Worm (Caenorhabditis elegans): ENCODE data around the gene C28A5.1.

C28A5.1 gene

ce11 chrIII:4449357-4449756 lies 15.2 kb upstream of the C28A5.1 start (continued):
- 0 out of 2 replicates have a peak, but pooled peaks have one; percentile 36 for TF ChIP-seq ztf-28 (GFP tag; IDR thresholded peaks at IDR 0.05)
- TF ChIP-seq Y53F4B.3 (GFP tag; IDR thresholded peaks at IDR 0.05): 0 out of 2 replicates have a peak, but pooled peaks have one; percentile 12
- peak; percentile 53 for TF ChIP-seq F23B12.7 (tag; optimal IDR thresholded peaks at IDR 0.05; ENCODE audit: insufficient read depth)
- TF ChIP-seq unc-130 (GFP tag; optimal IDR thresholded peaks at IDR 0.05): no peak
- no peak for TF ChIP-seq lin-35 (GFP tag; optimal IDR thresholded peaks at IDR 0.05)
- TF ChIP-seq lin-26 (GFP tag; IDR thresholded peaks at IDR 0.05): peak; percentile 71; the same call in 1 of the 2 replicates
- TF ChIP-seq rpc-1 (optimal IDR thresholded peaks at IDR 0.05): peak; percentile 63
- peak; percentile 81 for TF ChIP-seq rpc-1 (tag; optimal IDR thresholded peaks at IDR 0.05)
- no peak for TF ChIP-seq xnd-1 (tag; optimal IDR thresholded peaks at IDR 0.05)
- no peak for TF ChIP-seq ztf-3 (GFP tag; optimal IDR thresholded peaks at IDR 0.05)
- TF ChIP-seq ceh-79 (tag; optimal IDR thresholded peaks at IDR 0.05): no peak
- peak; percentile 41 for TF ChIP-seq lin-54 (GFP tag; optimal IDR thresholded peaks at IDR 0.05)
- TF ChIP-seq Y79H2A.3 (GFP tag; conservative IDR thresholded peaks at IDR 0.05): no peak
- peak; percentile 57 for TF ChIP-seq mes-4 (tag; optimal IDR thresholded peaks at IDR 0.05)
- peak; percentile 61; the same call in 1 of the 2 replicates for TF ChIP-seq pbrm-1 (GFP tag; IDR thresholded peaks at IDR 0.05)
- TF ChIP-seq ztf-18 (tag; optimal IDR thresholded peaks at IDR 0.05): peak; percentile 73
- TF ChIP-seq efl-1 (GFP tag; optimal IDR thresholded peaks at IDR 0.05): peak; percentile 13
- no peak for TF ChIP-seq ZK185.1 (tag; optimal IDR thresholded peaks at IDR 0.05; ENCODE audit: poor library complexity, severe bottlenecking)
- TF ChIP-seq snpc-4 (GFP tag; optimal IDR thresholded peaks at IDR 0.05): no peak
- TF ChIP-seq snpc-4 (tag; optimal IDR thresholded peaks at IDR 0.05): peak in 1 of 4 experiments; percentile 28
- 0 out of 2 replicates have a peak, but pooled peaks have one; percentile 14 for TF ChIP-seq madf-8 (GFP tag; conservative IDR thresholded peaks at IDR 0.05)
- peak; percentile 40 for TF ChIP-seq lsl-1 (GFP tag; optimal IDR thresholded peaks at IDR 0.05)
- TF ChIP-seq nhr-90 (tag; optimal IDR thresholded peaks at IDR 0.05): peak; percentile 33
- peak; percentile 39; the same call in 1 of the 2 replicates for TF ChIP-seq dox-1 (GFP tag; IDR thresholded peaks at IDR 0.05)
- TF ChIP-seq him-1 (tag; optimal IDR thresholded peaks at IDR 0.05): peak; percentile 72
- peak; percentile 40 for TF ChIP-seq nhr-80 (tag; optimal IDR thresholded peaks at IDR 0.05)
- peak; percentile 48; the same call in 1 of the 2 replicates for TF ChIP-seq hmg-1.2 (GFP tag; IDR thresholded peaks at IDR 0.05)
- peak; percentile 27 for TF ChIP-seq madf-10 (tag; optimal IDR thresholded peaks at IDR 0.05)
- TF ChIP-seq egl-18 (GFP tag; IDR thresholded peaks at IDR 0.05): no peak
- TF ChIP-seq rec-8 (tag; optimal IDR thresholded peaks at IDR 0.05): peak in 1 of 2 experiments; percentile 29
- no peak for TF ChIP-seq F37B4.10 (GFP tag; IDR thresholded peaks at IDR 0.05)
- TF ChIP-seq snpc-3.4 (tag; optimal IDR thresholded peaks at IDR 0.05): peak; percentile 29
- TF ChIP-seq die-1 (tag; optimal IDR thresholded peaks at IDR 0.05): peak; percentile 38
- TF ChIP-seq T07F8.4 (tag; optimal IDR thresholded peaks at IDR 0.05): peak; percentile 23

ce11 chrIII:4448029-4448428 lies 13.9 kb upstream of the C28A5.1 start:
- peak; percentile 92 for TF ChIP-seq unc-62 (GFP tag; optimal IDR thresholded peaks at IDR 0.05)
- TF ChIP-seq snpc-3.4 (tag; optimal IDR thresholded peaks at IDR 0.05): no peak
- no peak for TF ChIP-seq nfyb-1 (GFP tag; IDR thresholded peaks at IDR 0.05)

- no peak for TF ChIP-seq madf-10 (tag; optimal IDR thresholded peaks at IDR 0.05)
- TF ChIP-seq ceh-79 (tag; optimal IDR thresholded peaks at IDR 0.05): no peak
- TF ChIP-seq mel-28 (tag; optimal IDR thresholded peaks at IDR 0.05; ENCODE audit: borderline replicate concordance): no peak
- TF ChIP-seq dox-1 (GFP tag; IDR thresholded peaks at IDR 0.05): no peak
- no peak for TF ChIP-seq let-526 (GFP tag; IDR thresholded peaks at IDR 0.05)
- no peak for TF ChIP-seq C06A6.2 (GFP tag; conservative IDR thresholded peaks at IDR 0.05)
- TF ChIP-seq aptf-2 (GFP tag; conservative IDR thresholded peaks at IDR 0.05): no peak
- TF ChIP-seq lir-1 (GFP tag; conservative IDR thresholded peaks at IDR 0.05): no peak
- TF ChIP-seq bed-2 (GFP tag; IDR thresholded peaks at IDR 0.05): no peak
- no peak for TF ChIP-seq nfyb-1 (GFP tag; IDR thresholded peaks at IDR 0.05)
Measured at ce11 chrIII:4444492-4444891, 10.3 kb upstream of the C28A5.1 start.
